Fruit fly (Drosophila melanogaster) whole organism, prepupa: ENCODE results near the gene Cdep.

ENCODE experiments used
- CG10631 ChIP-seq: fragments of 200-800 bp; sonication (Bioruptor generic); optimal IDR thresholded peaks from 2 replicates; lab custom pipeline; 2016; ENCODE audit warnings: missing biosample characterization, missing genetic modification characterization
- CG10669 ChIP-seq: fragments of 200-800 bp; sonication (Bioruptor generic); optimal IDR thresholded peaks from 3 replicates; lab custom pipeline; 2018; ENCODE audit warnings: missing biosample characterization, mild to moderate bottlenecking, missing genetic modification characterization, moderate library complexity
- CG11294 ChIP-seq: fragments of 200-800 bp; sonication (Bioruptor generic); IDR thresholded peaks from 2 replicates; pipeline ENCODE4 v1.3.6; 2022; ENCODE audit warnings: missing biosample characterization, missing genetic modification characterization
- CG11902 ChIP-seq: fragments of 200-800 bp; sonication (Bioruptor generic); optimal IDR thresholded peaks from 3 replicates; lab custom pipeline; 2016; ENCODE audit warnings: missing biosample characterization, missing genetic modification characterization
- CG15336 ChIP-seq: fragments of 200-800 bp; sonication (Bioruptor generic); IDR thresholded peaks from 2 replicates; pipeline ENCODE4 v1.3.6; 2022; ENCODE audit warnings: missing biosample characterization, missing genetic modification characterization
- CG1621 ChIP-seq: fragments of 200-800 bp; sonication (Bioruptor generic); optimal IDR thresholded peaks from 3 replicates; lab custom pipeline; 2018; ENCODE audit warnings: missing biosample characterization, mild to moderate bottlenecking, missing genetic modification characterization
- CG16779 ChIP-seq: fragments of 200-800 bp; sonication (Bioruptor generic); optimal IDR thresholded peaks from 3 replicates; lab custom pipeline; 2017; ENCODE audit warnings: missing biosample characterization, mild to moderate bottlenecking, missing genetic modification characterization
- CG3032 ChIP-seq: fragments of 200-800 bp; optimal IDR thresholded peaks from 2 replicates; lab custom pipeline; 2019; ENCODE audit warnings: missing biosample characterization, mild to moderate bottlenecking, missing genetic modification characterization, moderate library complexity
- CG31627 ChIP-seq: fragments of 200-800 bp; sonication (Bioruptor generic); optimal IDR thresholded peaks from 3 replicates; lab custom pipeline; 2016; ENCODE audit warnings: missing biosample characterization, missing genetic modification characterization
- CG32006 ChIP-seq: fragments of 200-800 bp; sonication (Bioruptor generic); optimal IDR thresholded peaks from 3 replicates; lab custom pipeline; 2017; ENCODE audit warnings: missing biosample characterization, mild to moderate bottlenecking, missing genetic modification characterization
- CG34406 ChIP-seq: fragments of 200-800 bp; sonication (Bioruptor generic); optimal IDR thresholded peaks from 3 replicates; lab custom pipeline; 2016; ENCODE audit warnings: missing biosample characterization, missing genetic modification characterization
- CG3919 ChIP-seq: fragments of 200-800 bp; sonication (Bioruptor generic); optimal IDR thresholded peaks from 3 replicates; lab custom pipeline; 2016; ENCODE audit warnings: missing biosample characterization, missing genetic modification characterization
- CG6163 ChIP-seq: fragments of 200-800 bp; sonication (Bioruptor generic); IDR thresholded peaks from 3 replicates; pipeline ENCODE4 v1.3.6; 2022; ENCODE audit warnings: missing biosample characterization, missing genetic modification characterization
- CG6276 ChIP-seq: fragments of 200-800 bp; sonication (Bioruptor generic); optimal IDR thresholded peaks from 2 replicates; lab custom pipeline; 2017; ENCODE audit warnings: missing biosample characterization, mild to moderate bottlenecking, missing genetic modification characterization
- CG6792 ChIP-seq: fragments of 200-800 bp; sonication (Bioruptor generic); optimal IDR thresholded peaks from 3 replicates; lab custom pipeline; 2016; ENCODE audit warnings: missing biosample characterization, missing genetic modification characterization
- CG6854 ChIP-seq: fragments of 200-800 bp; sonication (Bioruptor generic); optimal IDR thresholded peaks from 2 replicates; lab custom pipeline; 2017; ENCODE audit warnings: missing biosample characterization, mild to moderate bottlenecking, missing genetic modification characterization
- CG7368 ChIP-seq: fragments of 200-800 bp; sonication (Bioruptor generic); optimal IDR thresholded peaks from 3 replicates; lab custom pipeline; 2016; ENCODE audit warnings: missing biosample characterization, missing genetic modification characterization
- CG8632 ChIP-seq: fragments of 200-800 bp; sonication (Bioruptor generic); optimal IDR thresholded peaks from 3 replicates; lab custom pipeline; 2016; ENCODE audit warnings: missing biosample characterization, missing genetic modification characterization
- CG9139 ChIP-seq: fragments of 200-800 bp; sonication (Bioruptor generic); optimal IDR thresholded peaks from 3 replicates; lab custom pipeline; 2017; ENCODE audit warnings: missing biosample characterization, mild to moderate bottlenecking, missing genetic modification characterization
- Eip75B ChIP-seq: fragments of 200-800 bp; sonication (Bioruptor generic); optimal IDR thresholded peaks from 3 replicates; lab custom pipeline; 2016; ENCODE audit warnings: missing biosample characterization, missing genetic modification characterization
- Eip93F ChIP-seq: fragments of 200-800 bp; sonication (Bioruptor generic); optimal IDR thresholded peaks from 2 replicates; lab custom pipeline; 2016; ENCODE audit warnings: missing biosample characterization, mild to moderate bottlenecking, missing genetic modification characterization
- Ets96B ChIP-seq: fragments of 200-800 bp; optimal IDR thresholded peaks from 2 replicates; lab custom pipeline; 2019; ENCODE audit warnings: missing biosample characterization, mild to moderate bottlenecking, missing genetic modification characterization, moderate library complexity
- Gug ChIP-seq: fragments of 200-800 bp; sonication (Bioruptor generic); IDR thresholded peaks from 2 replicates; pipeline ENCODE4 v1.3.6; 2022; ENCODE audit warnings: missing biosample characterization, missing genetic modification characterization
- Hr38 ChIP-seq: sonication (Bioruptor generic); optimal IDR thresholded peaks from 2 replicates; lab custom pipeline; 2016; ENCODE audit warnings: missing biosample characterization, missing genetic modification characterization
- Hr39 ChIP-seq: fragments of 200-800 bp; sonication (Bioruptor generic); optimal IDR thresholded peaks from 2 replicates; lab custom pipeline; 2016; ENCODE audit warnings: missing biosample characterization, missing genetic modification characterization
- Hr4 ChIP-seq: fragments of 200-800 bp; sonication (Bioruptor generic); optimal IDR thresholded peaks from 3 replicates; lab custom pipeline; 2016; ENCODE audit warnings: missing biosample characterization, missing genetic modification characterization
- Met ChIP-seq: fragments of 200-800 bp; sonication (Bioruptor generic); optimal IDR thresholded peaks from 3 replicates; lab custom pipeline; 2016; ENCODE audit warnings: missing biosample characterization, missing genetic modification characterization
- OdsH ChIP-seq: fragments of 200-800 bp; sonication (Bioruptor generic); optimal IDR thresholded peaks from 3 replicates; lab custom pipeline; 2016; ENCODE audit warnings: missing biosample characterization, missing genetic modification characterization
- Smox ChIP-seq: fragments of 200-800 bp; sonication (Bioruptor generic); optimal IDR thresholded peaks from 3 replicates; lab custom pipeline; 2016; ENCODE audit warnings: missing biosample characterization, missing genetic modification characterization
- Sox102F ChIP-seq: fragments of 200-800 bp; sonication (Bioruptor generic); optimal IDR thresholded peaks from 2 replicates; lab custom pipeline; 2016; ENCODE audit warnings: missing biosample characterization, mild to moderate bottlenecking, missing genetic modification characterization
- achi ChIP-seq: fragments of 200-800 bp; sonication (Bioruptor generic); optimal IDR thresholded peaks from 3 replicates; lab custom pipeline; 2016; ENCODE audit warnings: missing biosample characterization, missing genetic modification characterization
- acj6 ChIP-seq: fragments of 200-800 bp; sonication (Bioruptor generic); optimal IDR thresholded peaks from 3 replicates; lab custom pipeline; 2016; ENCODE audit warnings: missing biosample characterization, missing genetic modification characterization
- cyc ChIP-seq: fragments of 200-800 bp; sonication (Bioruptor generic); optimal IDR thresholded peaks from 3 replicates; lab custom pipeline; 2016; ENCODE audit warnings: missing biosample characterization, missing genetic modification characterization
- dac ChIP-seq: fragments of 200-800 bp; sonication (Bioruptor generic); optimal IDR thresholded peaks from 2 replicates; lab custom pipeline; 2017; ENCODE audit warnings: missing biosample characterization, mild to moderate bottlenecking, missing genetic modification characterization
- eg ChIP-seq: fragments of 200-800 bp; sonication (Bioruptor generic); IDR thresholded peaks from 3 replicates; pipeline ENCODE4 v1.3.6; 2022; ENCODE audit warnings: missing biosample characterization, missing genetic modification characterization
- esn ChIP-seq: fragments of 200-800 bp; sonication (Bioruptor generic); optimal IDR thresholded peaks from 2 replicates; lab custom pipeline; 2016; ENCODE audit warnings: missing biosample characterization, mild to moderate bottlenecking, missing genetic modification characterization, moderate library complexity
- fd85E ChIP-seq: fragments of 200-800 bp; sonication (Bioruptor generic); optimal IDR thresholded peaks from 3 replicates; lab custom pipeline; 2016; ENCODE audit warnings: missing biosample characterization, missing genetic modification characterization
- lz ChIP-seq: fragments of 200-800 bp; sonication (Bioruptor generic); optimal IDR thresholded peaks from 3 replicates; lab custom pipeline; 2016; ENCODE audit warnings: missing biosample characterization, missing genetic modification characterization
- net ChIP-seq: fragments of 200-800 bp; sonication (Bioruptor generic); optimal IDR thresholded peaks from 3 replicates; lab custom pipeline; 2016; ENCODE audit warnings: missing biosample characterization, missing genetic modification characterization
- pdm3 ChIP-seq: fragments of 200-800 bp; sonication (Bioruptor generic); optimal IDR thresholded peaks from 3 replicates; lab custom pipeline; 2016; ENCODE audit warnings: missing biosample characterization, missing genetic modification characterization
- salr ChIP-seq, 2 experiments: fragments of 200-800 bp; sonication (Bioruptor generic); optimal IDR thresholded peaks; 3 replicates each; lab custom pipeline; 2016 to 2018; ENCODE audit warnings: missing biosample characterization in 2 of 2, missing genetic modification characterization in 2 of 2, mild to moderate bottlenecking in 1 of 2
- spab ChIP-seq: fragments of 200-800 bp; sonication (Bioruptor generic); optimal IDR thresholded peaks from 2 replicates; lab custom pipeline; 2017; ENCODE audit warnings: missing biosample characterization, mild to moderate bottlenecking, missing genetic modification characterization, missing genetic modification reagents
- svp ChIP-seq: fragments of 200-800 bp; sonication (Bioruptor generic); peaks from one replicate; lab custom pipeline; 2016; ENCODE audit warnings: missing biosample characterization, missing genetic modification characterization
- topi ChIP-seq: fragments of 200-800 bp; sonication (Bioruptor generic); optimal IDR thresholded peaks from 3 replicates; lab custom pipeline; 2016; ENCODE audit warnings: missing biosample characterization, missing genetic modification characterization

Cdep gene

dm6 chr3R:4952571-4952929 is 42.2 kb downstream of the Cdep start, which contains the start of gene Ubc6 (continued):
- no peak for TF ChIP-seq CG16779 (tag; lab: Kevin White, UChicago)
- no peak for TF ChIP-seq net (GFP tag; lab: Kevin White, UChicago)
- peak; percentile 49 for TF ChIP-seq Eip75B (GFP tag; lab: Kevin White, UChicago)
- peak; percentile 53 for TF ChIP-seq CG1621 (tag; lab: Kevin White, UChicago)
- TF ChIP-seq CG34406 (GFP tag; lab: Kevin White, UChicago) = no peak
- no peak for TF ChIP-seq CG9139 (GFP tag; lab: Kevin White, UChicago)
- TF ChIP-seq Met (GFP tag; lab: Kevin White, UChicago) = no peak
- TF ChIP-seq CG8632 = no peak
- no peak for TF ChIP-seq Gug
- peak; percentile 48 for TF ChIP-seq topi (GFP tag; lab: Kevin White, UChicago)
- TF ChIP-seq salr (GFP tag; optimal IDR thresholded peaks at IDR 0.05; lab: Kevin White, UChicago) = peak in 1 of 2 experiments; percentile 28
- peak; percentile 61 for TF ChIP-seq esn (GFP tag; lab: Kevin White, UChicago)
- no peak for TF ChIP-seq CG6854 (GFP tag; lab: Kevin White, UChicago)
- TF ChIP-seq CG6792 (GFP tag; lab: Kevin White, UChicago) = peak; percentile 23
- TF ChIP-seq Eip93F = no peak
- TF ChIP-seq fd85E (GFP tag; lab: Kevin White, UChicago) = no peak
- peak; percentile 77 for TF ChIP-seq svp (GFP tag; lab: Kevin White, UChicago)
- peak; percentile 24 for TF ChIP-seq Sox102F (GFP tag; lab: Kevin White, UChicago)
- peak; percentile 49 for TF ChIP-seq CG10631 (GFP tag; lab: Kevin White, UChicago)
- peak; percentile 59 for TF ChIP-seq Smox
- no peak for TF ChIP-seq CG32006 (GFP tag; lab: Kevin White, UChicago)
- TF ChIP-seq CG3032 = peak; percentile 48
- TF ChIP-seq OdsH = peak; percentile 62
- TF ChIP-seq Hr39 (GFP tag; lab: Kevin White, UChicago) = peak; percentile 76
- TF ChIP-seq CG10669 (GFP tag; lab: Kevin White, UChicago) = peak; percentile 75
- TF ChIP-seq CG31627 = peak; percentile 76
- peak; percentile 33 for TF ChIP-seq CG11902
- TF ChIP-seq eg (GFP tag; lab: Robert Waterston, UW) = no peak
- no peak for TF ChIP-seq Ets96B (tag; lab: Kevin White, UChicago)

- no peak for TF ChIP-seq eg (GFP tag; lab: Robert Waterston, UW)
- no peak for TF ChIP-seq CG6854 (GFP tag; lab: Kevin White, UChicago)
- no peak for TF ChIP-seq CG11294 (GFP tag; lab: Robert Waterston, UW)
- no peak for TF ChIP-seq Eip93F
- no peak for TF ChIP-seq Hr39 (GFP tag; lab: Kevin White, UChicago)
- no peak for TF ChIP-seq spab
- TF ChIP-seq CG6792 (GFP tag; lab: Kevin White, UChicago) = no peak
- no peak for TF ChIP-seq lz (GFP tag; lab: Kevin White, UChicago)
- TF ChIP-seq CG7368 (GFP tag; lab: Kevin White, UChicago) = no peak
- TF ChIP-seq cyc (GFP tag; lab: Kevin White, UChicago) = no peak
- no peak for TF ChIP-seq CG11902
- TF ChIP-seq CG6163 (GFP tag; lab: Robert Waterston, UW) = no peak
- no peak for TF ChIP-seq CG15336 (GFP tag; lab: Robert Waterston, UW)
- no peak for TF ChIP-seq achi (GFP tag; lab: Kevin White, UChicago)
Observed at dm6 chr3R:4955152-4955551, 44.8 kb downstream of the Cdep start, which contains the start of gene Jhbp3. Gene Jhbp3, minus strand, starts transcription at chr3R:4955252.

DNA sequence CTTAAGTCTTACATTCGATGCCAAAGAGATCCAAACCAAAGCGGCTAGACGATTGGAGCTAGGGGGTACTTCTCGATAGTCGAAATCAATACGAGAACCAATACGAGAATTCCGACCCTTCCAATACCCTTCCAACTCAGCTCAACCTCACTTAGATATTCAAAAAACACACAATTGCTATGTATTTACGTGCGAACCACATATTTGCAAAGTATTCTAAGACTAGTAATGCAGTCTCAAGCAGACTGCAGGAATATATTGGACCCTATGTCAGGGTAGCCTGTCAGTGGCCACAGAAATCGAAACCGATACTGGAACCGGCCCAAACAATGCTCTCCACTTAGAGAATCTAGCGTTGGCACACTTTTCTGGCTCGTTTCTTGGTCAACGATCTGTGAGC is 47.5 kb downstream of the Cdep start:
- TF ChIP-seq CG6163 (GFP tag; lab: Robert Waterston, UW) = peak; percentile 44; the same call in 1 of the 3 replicates
- peak; percentile 5 for TF ChIP-seq acj6 (GFP tag; lab: Kevin White, UChicago)
- TF ChIP-seq CG6276 (GFP tag; lab: Kevin White, UChicago) = peak; percentile 37
- TF ChIP-seq CG11294 (GFP tag; lab: Robert Waterston, UW) = peak; percentile 33; the same call in 1 of the 2 replicates
- no peak for TF ChIP-seq Hr38 (GFP tag; lab: Kevin White, UChicago)
- peak; percentile 63 for TF ChIP-seq eg (GFP tag; lab: Robert Waterston, UW)
- no peak for TF ChIP-seq pdm3 (GFP tag; lab: Kevin White, UChicago)
- no peak for TF ChIP-seq CG6792 (GFP tag; lab: Kevin White, UChicago)
- TF ChIP-seq dac (GFP tag; lab: Kevin White, UChicago) = peak; percentile 3
- no peak for TF ChIP-seq Hr4 (GFP tag; lab: Kevin White, UChicago)
- TF ChIP-seq CG32006 (GFP tag; lab: Kevin White, UChicago) = peak; percentile 56
- TF ChIP-seq Hr39 (GFP tag; lab: Kevin White, UChicago) = no peak
- TF ChIP-seq Eip93F = no peak
- TF ChIP-seq CG3919 = peak; percentile 26
- TF ChIP-seq CG15336 (GFP tag; lab: Robert Waterston, UW) = peak; percentile 56; the same call in 1 of the 2 replicates
